Fruit fly (Drosophila melanogaster): ENCODE measurements around the gene CG32700.
A peak's percentile ranks its signal among the peaks of the same experiment; 100 is the strongest.

Gene CG32700

dm6 chrX:9578696-9579509 lies 28.3 kb upstream of the CG32700 start (continued):
- TF ChIP-seq esn (GFP tag; optimal IDR thresholded peaks at IDR 0.05): peak; percentile 100
- peak; percentile 98 for TF ChIP-seq achi (GFP tag; optimal IDR thresholded peaks at IDR 0.05)
- TF ChIP-seq CG8632 (GFP tag; optimal IDR thresholded peaks at IDR 0.05): peak; percentile 99
- TF ChIP-seq Hr39 (GFP tag; optimal IDR thresholded peaks at IDR 0.05): peak; percentile 100
- TF ChIP-seq Hr38 (GFP tag; optimal IDR thresholded peaks at IDR 0.05): peak; percentile 83
- peak; percentile 97 for TF ChIP-seq CG16779 (tag; optimal IDR thresholded peaks at IDR 0.05)
- TF ChIP-seq ss (GFP tag; optimal IDR thresholded peaks at IDR 0.05): peak; percentile 98
- peak; percentile 100 for TF ChIP-seq Sox102F (GFP tag; optimal IDR thresholded peaks at IDR 0.05)
- peak; percentile 99 for TF ChIP-seq CG8319 (GFP tag; optimal IDR thresholded peaks at IDR 0.05)
- peak; percentile 98 for TF ChIP-seq CG11762 (GFP tag; optimal IDR thresholded peaks at IDR 0.05; ENCODE audit: insufficient read depth)
- peak; percentile 99 for TF ChIP-seq CG32006 (GFP tag; optimal IDR thresholded peaks at IDR 0.05)
- peak; percentile 99 for TF ChIP-seq CG3919 (GFP tag; optimal IDR thresholded peaks at IDR 0.05)
- TF ChIP-seq Blimp-1 (GFP tag; optimal IDR thresholded peaks at IDR 0.05): peak; percentile 98
- TF ChIP-seq CG15336 (GFP tag; IDR thresholded peaks at IDR 0.05): peak; percentile 98
- TF ChIP-seq Ets96B (tag; optimal IDR thresholded peaks at IDR 0.05): peak; percentile 98
- TF ChIP-seq Lpt (GFP tag; optimal IDR thresholded peaks at IDR 0.05): peak; percentile 99
- TF ChIP-seq Smox (GFP tag; optimal IDR thresholded peaks at IDR 0.05): peak; percentile 99
- TF ChIP-seq CG9139 (GFP tag; optimal IDR thresholded peaks at IDR 0.05): peak; percentile 98
- TF ChIP-seq topi (GFP tag; optimal IDR thresholded peaks at IDR 0.05): peak; percentile 100
- TF ChIP-seq CG6163 (GFP tag; IDR thresholded peaks at IDR 0.05): peak; percentile 99
- peak; percentile 98 for TF ChIP-seq Gug (GFP tag; IDR thresholded peaks at IDR 0.05)
- peak; percentile 97 for TF ChIP-seq Hr4 (GFP tag; optimal IDR thresholded peaks at IDR 0.05)
- peak; percentile 98 for TF ChIP-seq CG8119 (GFP tag; IDR thresholded peaks at IDR 0.05)

- TF ChIP-seq CG9139 (GFP tag; optimal IDR thresholded peaks at IDR 0.05) (no peak), vri (GFP tag; optimal IDR thresholded peaks at IDR 0.05) (peak; percentile 19)
Measured at dm6 chrX:9578014-9578413, 27.4 kb upstream of the CG32700 start.

dm6 chrX:9577338-9577644 lies 26.7 kb upstream of the CG32700 start:
- no peak for TF ChIP-seq net (GFP tag; optimal IDR thresholded peaks at IDR 0.05)
- TF ChIP-seq esn (GFP tag; optimal IDR thresholded peaks at IDR 0.05): no peak
- peak; percentile 17 for TF ChIP-seq CG6276 (GFP tag; optimal IDR thresholded peaks at IDR 0.05)
- no peak for TF ChIP-seq CG15336 (GFP tag; IDR thresholded peaks at IDR 0.05)
- TF ChIP-seq dac (GFP tag; optimal IDR thresholded peaks at IDR 0.05): no peak
- no peak for TF ChIP-seq CG3032 (tag; optimal IDR thresholded peaks at IDR 0.05)
- TF ChIP-seq CG8319 (GFP tag; optimal IDR thresholded peaks at IDR 0.05): no peak
- TF ChIP-seq CG10669 (GFP tag; optimal IDR thresholded peaks at IDR 0.05): no peak
- no peak for TF ChIP-seq Smox (GFP tag; optimal IDR thresholded peaks at IDR 0.05)
- no peak for TF ChIP-seq topi (GFP tag; optimal IDR thresholded peaks at IDR 0.05)
- peak; percentile 35 for TF ChIP-seq CG6808 (GFP tag; optimal IDR thresholded peaks at IDR 0.05)
- TF ChIP-seq Sox15 (GFP tag; optimal IDR thresholded peaks at IDR 0.05): no peak
- peak; percentile 21 to 63 for TF ChIP-seq ss (GFP tag; optimal IDR thresholded peaks at IDR 0.05)
- no peak for TF ChIP-seq Eip75B (GFP tag; optimal IDR thresholded peaks at IDR 0.05)
- no peak for TF ChIP-seq fkh (GFP tag; optimal IDR thresholded peaks at IDR 0.05)
- TF ChIP-seq CG8632 (GFP tag; optimal IDR thresholded peaks at IDR 0.05): no peak
- TF ChIP-seq vri (GFP tag; optimal IDR thresholded peaks at IDR 0.05): peak; percentile 24
